Worm (Caenorhabditis elegans) whole organism, L4 larva: ENCODE measurements around the gene C34H4.5.

ENCODE experiments used
- F26F4.8 ChIP-seq: fragments of 200-800 bp; sonication (Bioruptor generic); conservative IDR thresholded peaks from 2 replicates; pipeline ENCODE4 v1.3.6; 2022; ENCODE audit warnings: missing genetic modification characterization, missing compliant biosample characterization
- F37D6.2 ChIP-seq: sonication (generic microtip); optimal IDR thresholded peaks from 2 replicates; lab custom pipeline; 2016; ENCODE audit warnings: mild to moderate bottlenecking, missing genetic modification characterization, missing compliant biosample characterization
- F44E2.7 ChIP-seq: fragments of 200-800 bp; sonication (Bioruptor generic); IDR thresholded peaks from 2 replicates; pipeline ENCODE4 v2.1.2; 2022; ENCODE audit warnings: missing genetic modification characterization, missing compliant biosample characterization
- F49E8.2 ChIP-seq: sonication (generic microtip); optimal IDR thresholded peaks from 2 replicates; lab custom pipeline; 2016; ENCODE audit warnings: missing compliant biosample characterization, mild to moderate bottlenecking, missing genetic modification characterization, borderline replicate concordance
- R02D3.7 ChIP-seq: fragments of 150-350 bp; sonication (generic microtip); optimal IDR thresholded peaks from 3 replicates; lab custom pipeline; 2014; ENCODE audit warnings: missing biosample characterization, missing genetic modification characterization
- Y105C5A.15 ChIP-seq: fragments of 200-800 bp; sonication (Bioruptor generic); IDR thresholded peaks from 2 replicates; pipeline ENCODE4 v1.3.6; 2022; ENCODE audit warnings: missing genetic modification characterization, missing compliant biosample characterization
- Y48G9A.11 ChIP-seq: fragments of 200-800 bp; sonication (Bioruptor generic); IDR thresholded peaks from 2 replicates; pipeline ENCODE4 v1.3.6; 2022; ENCODE audit warnings: missing genetic modification reagents, missing genetic modification characterization, missing compliant biosample characterization
- Y75B8A.6 ChIP-seq: fragments of 200-800 bp; sonication (Bioruptor generic); IDR thresholded peaks from 2 replicates; pipeline ENCODE4 v1.3.6; 2022; ENCODE audit warnings: missing genetic modification reagents, missing genetic modification characterization, missing compliant biosample characterization
- arid-1 ChIP-seq: fragments of 200-800 bp; sonication (Bioruptor generic); conservative IDR thresholded peaks from 2 replicates; pipeline ENCODE4 v1.3.6; 2022; ENCODE audit warnings: missing genetic modification reagents, missing genetic modification characterization, missing compliant biosample characterization
- ceh-20 ChIP-seq: fragments of 200-800 bp; sonication (Bioruptor generic); IDR thresholded peaks from 2 replicates; pipeline ENCODE4 v1.3.6; 2022; ENCODE audit warnings: missing genetic modification reagents, missing genetic modification characterization, missing compliant biosample characterization
- ceh-28 ChIP-seq: fragments of 150-350 bp; optimal IDR thresholded peaks from 2 replicates; lab custom pipeline; 2014; ENCODE audit warnings: missing biosample characterization, missing genetic modification reagents, missing genetic modification characterization
- ceh-32 ChIP-seq: sonication (generic microtip); optimal IDR thresholded peaks from 2 replicates; lab custom pipeline; 2016; ENCODE audit warnings: mild to moderate bottlenecking, missing genetic modification characterization, missing compliant biosample characterization; ENCODE audit not compliant: poor library complexity
- ces-1 ChIP-seq: fragments of 150-350 bp; sonication (generic microtip); optimal IDR thresholded peaks from 4 replicates; lab custom pipeline; 2014; ENCODE audit warnings: missing biosample characterization, missing genetic modification reagents, missing genetic modification characterization
- ctbp-1 ChIP-seq: fragments of 200-800 bp; sonication (Bioruptor generic); IDR thresholded peaks from 2 replicates; pipeline ENCODE4 v1.3.6; 2022; ENCODE audit warnings: missing genetic modification reagents, missing genetic modification characterization, missing compliant biosample characterization
- daf-16 ChIP-seq, 3 experiments: sonication (generic microtip); optimal IDR thresholded peaks; 2 replicates each; lab custom pipeline; 2016 to 2017; ENCODE audit warnings: missing genetic modification characterization in 3 of 3, missing genetic modification reagents in 3 of 3, mild to moderate bottlenecking in 2 of 3, missing compliant biosample characterization in 2 of 3, missing biosample characterization in 1 of 3, moderate library complexity in 1 of 3
- daf-8 ChIP-seq: fragments of 200-800 bp; sonication (Bioruptor generic); IDR thresholded peaks from 2 replicates; pipeline ENCODE4 v1.3.6; 2022; ENCODE audit warnings: missing genetic modification characterization, missing compliant biosample characterization
- dpl-1 ChIP-seq: fragments of 150-350 bp; optimal IDR thresholded peaks from 2 replicates; lab custom pipeline; 2014; ENCODE audit warnings: missing biosample characterization, missing genetic modification reagents, missing genetic modification characterization
- dve-1 ChIP-seq: sonication (generic microtip); optimal IDR thresholded peaks from 2 replicates; lab custom pipeline; 2017; ENCODE audit warnings: antibody characterized with exemption, mild to moderate bottlenecking, missing genetic modification characterization, missing compliant biosample characterization; ENCODE audit not compliant: insufficient read depth
- egl-43 ChIP-seq: fragments of 200-800 bp; sonication (Bioruptor generic); IDR thresholded peaks from 2 replicates; pipeline ENCODE4 v1.3.6; 2022; ENCODE audit warnings: missing genetic modification reagents, missing genetic modification characterization, missing compliant biosample characterization
- hlh-11 ChIP-seq: fragments of 200-800 bp; sonication (Bioruptor generic); optimal IDR thresholded peaks from 2 replicates; lab custom pipeline; 2018; ENCODE audit warnings: mild to moderate bottlenecking, missing genetic modification characterization, missing compliant biosample characterization
- hlh-30 ChIP-seq: sonication (generic microtip); optimal IDR thresholded peaks from 2 replicates; lab custom pipeline; 2017; ENCODE audit warnings: antibody characterized with exemption, mild to moderate bottlenecking, missing genetic modification characterization, missing compliant biosample characterization; ENCODE audit not compliant: insufficient read depth
- hmg-1.1 ChIP-seq: fragments of 200-800 bp; sonication (Bioruptor generic); IDR thresholded peaks from 2 replicates; pipeline ENCODE4 v1.3.6; 2022; ENCODE audit warnings: missing genetic modification reagents, missing genetic modification characterization, missing compliant biosample characterization
- jun-1 ChIP-seq: fragments of 150-350 bp; optimal IDR thresholded peaks from 2 replicates; lab custom pipeline; 2014; ENCODE audit warnings: missing biosample characterization, missing genetic modification reagents, missing genetic modification characterization
- lim-7 ChIP-seq: fragments of 200-800 bp; sonication (Bioruptor generic); IDR thresholded peaks from 2 replicates; pipeline ENCODE4 v1.3.6; 2022; ENCODE audit warnings: missing genetic modification characterization, missing compliant biosample characterization
- lin-1 ChIP-seq: fragments of 200-800 bp; sonication (Bioruptor generic); IDR thresholded peaks from 2 replicates; pipeline ENCODE4 v1.3.6; 2022; ENCODE audit warnings: missing genetic modification reagents, missing genetic modification characterization, missing compliant biosample characterization
- lin-15B ChIP-seq: fragments of 150-350 bp; sonication (generic microtip); optimal IDR thresholded peaks from 3 replicates; lab custom pipeline; 2014; ENCODE audit warnings: missing biosample characterization, missing genetic modification characterization
- lin-29 ChIP-seq: fragments of 200-800 bp; sonication (Bioruptor generic); IDR thresholded peaks from 2 replicates; pipeline ENCODE4 v1.3.6; 2022; ENCODE audit warnings: missing genetic modification reagents, missing genetic modification characterization, missing compliant biosample characterization
- lin-38 ChIP-seq: fragments of 200-800 bp; sonication (Bioruptor generic); IDR thresholded peaks from 2 replicates; pipeline ENCODE4 v1.3.6; 2022; ENCODE audit warnings: missing genetic modification reagents, missing genetic modification characterization, missing compliant biosample characterization
- lsy-2 ChIP-seq, 2 experiments: fragments of 150-350 bp in 1 of 2; sonication (generic microtip) in 1 of 2; optimal IDR thresholded peaks; 2 replicates each; lab custom pipeline; 2014 to 2017; ENCODE audit warnings: missing biosample characterization in 2 of 2, missing genetic modification characterization in 2 of 2
- mdl-1 ChIP-seq, 2 experiments: fragments of 150-350 bp in 1 of 2; sonication (generic microtip) in 1 of 2; optimal IDR thresholded peaks; 2 replicates each; lab custom pipeline; 2014 to 2017; ENCODE audit warnings: missing biosample characterization in 2 of 2, missing genetic modification characterization in 2 of 2
- mes-2 ChIP-seq: sonication (generic microtip); optimal IDR thresholded peaks from 2 replicates; lab custom pipeline; 2016; ENCODE audit warnings: missing genotype, mild to moderate bottlenecking, missing genetic modification characterization, missing compliant biosample characterization; ENCODE audit not compliant: poor library complexity, severe bottlenecking
- mxl-3 ChIP-seq: fragments of 200-800 bp; sonication (Bioruptor generic); optimal IDR thresholded peaks from 2 replicates; lab custom pipeline; 2018; ENCODE audit warnings: mild to moderate bottlenecking, missing genetic modification characterization, missing compliant biosample characterization
- nhr-41 ChIP-seq: fragments of 200-800 bp; sonication (Bioruptor generic); IDR thresholded peaks from 2 replicates; pipeline ENCODE4 v1.3.6; 2022; ENCODE audit warnings: missing genetic modification reagents, missing genetic modification characterization, missing compliant biosample characterization
- nhr-42 ChIP-seq: fragments of 200-800 bp; sonication (Bioruptor generic); IDR thresholded peaks from 2 replicates; pipeline ENCODE4 v1.3.6; 2022; ENCODE audit warnings: missing genetic modification characterization, missing compliant biosample characterization
- pha-4 ChIP-seq, 2 experiments: fragments of 150-350 bp in 1 of 2; fragments of 200-800 bp in 1 of 2; sonication (Bioruptor generic) in 1 of 2; IDR thresholded peaks in 1 of 2; optimal IDR thresholded peaks in 1 of 2; 2 replicates each; pipeline versions ENCODE4 v1.3.6 to Lab custom; 2014 to 2022; ENCODE audit warnings: missing genetic modification characterization in 2 of 2, missing genetic modification reagents in 2 of 2, missing biosample characterization in 1 of 2, missing compliant biosample characterization in 1 of 2
- pqm-1 ChIP-seq: sonication (generic microtip); optimal IDR thresholded peaks from 2 replicates; lab custom pipeline; 2017; ENCODE audit warnings: missing biosample characterization, missing genetic modification characterization
- rbr-2 ChIP-seq: sonication (generic microtip); optimal IDR thresholded peaks from 2 replicates; lab custom pipeline; 2016; ENCODE audit warnings: missing genotype, missing genetic modification characterization, missing compliant biosample characterization
- sdz-12 ChIP-seq: fragments of 200-800 bp; sonication (Bioruptor generic); optimal IDR thresholded peaks from 2 replicates; lab custom pipeline; 2018; ENCODE audit warnings: mild to moderate bottlenecking, missing genetic modification characterization, missing compliant biosample characterization
- set-16 ChIP-seq: fragments of 200-800 bp; sonication (Bioruptor generic); IDR thresholded peaks from 2 replicates; pipeline ENCODE4 v1.3.6; 2022; ENCODE audit warnings: missing genetic modification reagents, missing genetic modification characterization, missing compliant biosample characterization
- unc-62 ChIP-seq, 3 experiments: fragments of 150-350 bp in 1 of 3; sonication (generic microtip); optimal IDR thresholded peaks in 2 of 3; peaks in 1 of 3; 1 replicate in 1 of 3; 2 replicates in 2 of 3; lab custom pipeline; 2014 to 2017; ENCODE audit warnings: missing biosample characterization in 3 of 3, missing genetic modification characterization in 3 of 3, missing genetic modification reagents in 3 of 3, missing genotype in 1 of 3
- vab-7 ChIP-seq: fragments of 200-800 bp; sonication (Bioruptor generic); IDR thresholded peaks from 2 replicates; pipeline ENCODE4 v1.3.6; 2022; ENCODE audit warnings: missing genetic modification reagents, missing genetic modification characterization, missing compliant biosample characterization
- zag-1 ChIP-seq: fragments of 150-350 bp; optimal IDR thresholded peaks from 2 replicates; lab custom pipeline; 2014; ENCODE audit warnings: missing biosample characterization, missing genetic modification characterization
- zfp-2 ChIP-seq: sonication (generic microtip); optimal IDR thresholded peaks from 2 replicates; lab custom pipeline; 2016; ENCODE audit warnings: mild to moderate bottlenecking, missing genetic modification characterization, missing compliant biosample characterization
- zip-2 ChIP-seq: fragments of 150-350 bp; optimal IDR thresholded peaks from 2 replicates; lab custom pipeline; 2014; ENCODE audit warnings: missing biosample characterization, missing genetic modification characterization
- ztf-11 ChIP-seq: fragments of 150-350 bp; optimal IDR thresholded peaks from 2 replicates; lab custom pipeline; 2014; ENCODE audit warnings: missing biosample characterization, missing genetic modification characterization

C34H4.5 gene

DNA sequence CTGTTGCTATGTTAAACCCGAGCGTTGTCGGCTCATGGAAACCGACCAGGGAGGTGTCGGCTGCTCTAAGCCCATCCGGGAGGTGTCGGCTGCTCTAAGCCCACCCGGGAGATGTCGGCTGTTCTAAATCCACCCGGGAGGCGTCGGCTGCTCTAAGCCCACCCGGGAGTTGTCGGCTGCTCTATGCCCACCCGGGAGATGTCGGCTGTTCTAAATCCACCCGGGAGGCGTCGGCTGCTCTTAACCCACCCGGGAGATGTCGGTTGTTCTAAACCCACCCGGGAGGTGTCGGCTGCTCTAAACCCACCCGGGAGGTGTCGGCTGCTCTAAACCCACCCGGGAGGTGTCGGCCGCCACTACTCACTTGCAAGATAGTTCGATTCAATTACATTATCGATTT lies 34.1 kb downstream of the C34H4.5 start:
- TF ChIP-seq F37D6.2 (tag; lab: Kevin White, UChicago), result no peak
- TF ChIP-seq zag-1 (tag; lab: Kevin White, UChicago), result no peak
- TF ChIP-seq set-16 (GFP tag; lab: Robert Waterston, UW), result peak; percentile 96
- TF ChIP-seq egl-43 (GFP tag; lab: Robert Waterston, UW), result peak; percentile 5; the same call in 1 of the 2 replicates
- TF ChIP-seq arid-1 (GFP tag; lab: Robert Waterston, UW), result no peak

DNA sequence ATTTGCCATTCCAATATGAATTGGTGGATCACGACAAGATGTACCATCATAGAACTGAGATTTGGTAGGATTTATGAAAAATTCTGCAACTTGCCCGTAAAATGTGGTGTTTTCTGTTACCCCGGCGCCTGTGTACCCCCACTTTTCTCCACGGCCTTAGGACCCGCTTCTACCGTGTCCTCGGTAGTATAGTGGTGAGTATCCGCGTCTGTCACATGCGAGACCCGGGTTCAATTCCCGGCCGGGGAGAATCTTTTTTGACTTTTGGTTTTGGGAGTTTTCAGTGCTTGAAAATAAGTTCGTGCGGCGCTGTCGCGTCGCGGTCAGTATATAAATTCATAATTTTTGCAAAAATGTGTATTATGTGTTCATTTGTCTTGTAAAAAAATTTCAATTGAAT lies 35.6 kb downstream of the C34H4.5 start:
- TF ChIP-seq ceh-20 (GFP tag; lab: Robert Waterston, UW) (no peak), egl-43 (GFP tag; lab: Robert Waterston, UW) (peak; percentile 72; the same call in 1 of the 2 replicates), vab-7 (GFP tag; lab: Robert Waterston, UW) (peak; percentile 73), daf-16 (GFP tag; optimal IDR thresholded peaks at IDR 0.05; lab: Kevin White, UChicago) (peak in 1 of 2 experiments; percentile 28), daf-16 (tag; optimal IDR thresholded peaks at IDR 0.05; lab: Kevin White, UChicago) (peak; percentile 16), mxl-3 (GFP tag; lab: Kevin White, UChicago) (no peak), hmg-1.1 (GFP tag; lab: Robert Waterston, UW) (peak; percentile 37; the same call in 1 of the 2 replicates), F49E8.2 (peak; percentile 23), mes-2 (tag; lab: Kevin White, UChicago) (peak; percentile 24), rbr-2 (tag; lab: Kevin White, UChicago) (peak; percentile 4), zip-2 (tag; lab: Kevin White, UChicago) (no peak), unc-62 (GFP tag; optimal IDR thresholded peaks at IDR 0.05 in 1 of 2; lab: Kevin White, UChicago) (peak in 1 of 2 experiments; percentile 12), unc-62 (tag; optimal IDR thresholded peaks at IDR 0.05; lab: Kevin White, UChicago) (no peak), lin-29 (GFP tag; lab: Robert Waterston, UW) (no peak), lim-7 (GFP tag; lab: Robert Waterston, UW) (peak; percentile 55; the same call in 1 of the 2 replicates), dpl-1 (no peak), F26F4.8 (GFP tag; lab: Robert Waterston, UW) (0 out of 2 replicates have a peak, but pooled peaks have one; percentile 47), hlh-11 (tag; lab: Kevin White, UChicago) (no peak), pqm-1 (tag; lab: Kevin White, UChicago) (no peak), ceh-32 (tag; lab: Kevin White, UChicago) (no peak), Y75B8A.6 (GFP tag; lab: Robert Waterston, UW) (no peak), ztf-11 (no peak), pha-4 (GFP tag; IDR thresholded peaks at IDR 0.05; lab: Robert Waterston, UW) (peak; percentile 50), pha-4 (tag; optimal IDR thresholded peaks at IDR 0.05; lab: Kevin White, UChicago) (no peak), zfp-2 (tag; lab: Kevin White, UChicago) (no peak), mdl-1 (tag; optimal IDR thresholded peaks at IDR 0.05; lab: Kevin White, UChicago) (no peak), lin-15B (no peak), sdz-12 (no peak), R02D3.7 (tag; lab: Kevin White, UChicago) (no peak), jun-1 (no peak), lin-1 (no peak), nhr-42 (0 out of 2 replicates have a peak, but pooled peaks have one; percentile 8), daf-8 (no peak), Y48G9A.11 (GFP tag; lab: Robert Waterston, UW) (0 out of 2 replicates have a peak, but pooled peaks have one; percentile 43), hlh-30 (tag; lab: Kevin White, UChicago) (peak; percentile 66), ces-1 (no peak), lsy-2 (tag; optimal IDR thresholded peaks at IDR 0.05; lab: Kevin White, UChicago) (no peak), F44E2.7 (0 out of 2 replicates have a peak, but pooled peaks have one; percentile 44), dve-1 (no peak), ctbp-1 (GFP tag; lab: Robert Waterston, UW) (0 out of 2 replicates have a peak, but pooled peaks have one; percentile 9), lin-38 (no peak; the same call in 1 of the 2 replicates), ceh-28 (tag; lab: Kevin White, UChicago) (no peak), arid-1 (GFP tag; lab: Robert Waterston, UW) (peak; percentile 52; the same call in 1 of the 2 replicates), nhr-41 (no peak), Y105C5A.15 (GFP tag; lab: Robert Waterston, UW) (no peak)
